Worm (Caenorhabditis elegans) whole organism, L1 larva: ENCODE measurements around the gene F58A4.1.

ENCODE experiments used
- nhr-47 ChIP-seq: sonication (generic microtip); optimal IDR thresholded peaks from 2 replicates; lab custom pipeline; 2016; ENCODE audit warnings: mild to moderate bottlenecking, missing genetic modification characterization, moderate library complexity, missing compliant biosample characterization
- unc-86 ChIP-seq: sonication (generic microtip); optimal IDR thresholded peaks from 2 replicates; lab custom pipeline; 2016; ENCODE audit warnings: missing genetic modification characterization, missing compliant biosample characterization
- ztf-4 ChIP-seq: fragments of 150-350 bp; optimal IDR thresholded peaks from 2 replicates; lab custom pipeline; 2014; ENCODE audit warnings: missing biosample characterization, missing genetic modification characterization

- no peak for TF ChIP-seq unc-86
- no peak for TF ChIP-seq ztf-4 (tag; lab: Kevin White, UChicago)
- TF ChIP-seq nhr-47 (tag; lab: Kevin White, UChicago) = no peak
These were observed 42.0 kb upstream of the F58A4.1 start, which contains the start of gene ZK1098.11 for ce11 chrIII:9556300-9556699.
